Fruit fly (Drosophila melanogaster) whole organism, adult: ENCODE data around the gene Gale.

ENCODE experiments used
- Clk ChIP-seq: fragments of 200-800 bp; sonication (Bioruptor generic); optimal IDR thresholded peaks from 2 replicates; lab custom pipeline; 2017; ENCODE audit warnings: missing biosample characterization, missing genetic modification characterization
- cic ChIP-seq: fragments of 200-800 bp; sonication (Bioruptor generic); optimal IDR thresholded peaks from 2 replicates; lab custom pipeline; 2017; ENCODE audit warnings: missing biosample characterization, mild to moderate bottlenecking, missing genetic modification characterization, moderate library complexity
- tj ChIP-seq: fragments of 200-800 bp; sonication (Bioruptor generic); optimal IDR thresholded peaks from 3 replicates; lab custom pipeline; 2017; ENCODE audit warnings: missing biosample characterization, mild to moderate bottlenecking, missing genetic modification characterization, moderate library complexity
- toe ChIP-seq: fragments of 200-800 bp; sonication (Bioruptor generic); optimal IDR thresholded peaks from 2 replicates; lab custom pipeline; 2016; ENCODE audit warnings: missing biosample characterization, missing genetic modification characterization

DNA sequence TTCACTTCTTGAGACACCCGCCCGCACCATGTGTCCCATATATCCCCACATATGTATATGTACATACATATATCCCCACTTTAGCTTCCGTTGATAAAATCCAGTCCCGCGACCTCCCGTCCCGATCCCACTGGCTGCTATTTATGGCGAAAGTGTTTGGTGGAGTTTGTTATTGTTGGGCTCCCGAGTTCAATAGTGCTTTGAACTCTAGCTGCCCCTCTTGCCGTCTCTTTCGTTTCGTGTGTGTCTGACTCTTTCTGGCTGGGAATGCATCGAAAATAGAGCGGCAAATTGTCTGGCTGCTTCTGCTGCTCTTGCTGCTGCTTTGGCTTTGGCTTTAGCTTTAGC lies 13.4 kb upstream of the Gale start:
- TF ChIP-seq Clk (GFP tag; lab: Kevin White, UChicago), result no peak
- no peak for TF ChIP-seq cic (GFP tag; lab: Kevin White, UChicago)
- no peak for TF ChIP-seq tj (GFP tag; lab: Kevin White, UChicago)
- no peak for TF ChIP-seq toe (GFP tag; lab: Kevin White, UChicago)
